Fruit fly (Drosophila melanogaster) whole organism, wandering third instar larva: ENCODE measurements around the gene CG32812.

Source experiments
- Abd-B ChIP-seq: fragments of >200 bp; optimal IDR thresholded peaks from 2 replicates; lab custom pipeline; 2017; ENCODE audit warnings: missing biosample characterization, missing genetic modification characterization
- Hnf4 ChIP-seq: fragments of 200-800 bp; sonication (Bioruptor generic); optimal IDR thresholded peaks from 2 replicates; lab custom pipeline; 2016; ENCODE audit warnings: missing biosample characterization, mild to moderate bottlenecking, missing genetic modification characterization
- Jra ChIP-seq: sonication (Bioruptor generic); optimal IDR thresholded peaks from 2 replicates; lab custom pipeline; 2016; ENCODE audit warnings: missing biosample characterization, missing genetic modification characterization
- OdsH ChIP-seq: fragments of 200-800 bp; sonication (Bioruptor generic); optimal IDR thresholded peaks from 2 replicates; lab custom pipeline; 2016; ENCODE audit warnings: missing biosample characterization, mild to moderate bottlenecking, missing genetic modification characterization
- Rel ChIP-seq, 2 experiments: fragments of 200-800 bp; sonication (Bioruptor generic) in 1 of 2; optimal IDR thresholded peaks; 2 replicates in 1 of 2; 3 replicates in 1 of 2; lab custom pipeline; 2016 to 2019; ENCODE audit warnings: mild to moderate bottlenecking in 2 of 2, missing biosample characterization in 2 of 2, missing genetic modification characterization in 2 of 2, moderate library complexity in 1 of 2
- ey ChIP-seq: fragments of 200-800 bp; sonication (Bioruptor generic); optimal IDR thresholded peaks from 2 replicates; lab custom pipeline; 2016; ENCODE audit warnings: missing biosample characterization, missing genetic modification characterization
- fru ChIP-seq: fragments of 200-800 bp; sonication (Bioruptor generic); optimal IDR thresholded peaks from 3 replicates; lab custom pipeline; 2016; ENCODE audit warnings: missing biosample characterization, mild to moderate bottlenecking, missing genetic modification characterization
- h ChIP-seq: fragments of 200-800 bp; sonication (Bioruptor generic); optimal IDR thresholded peaks from 3 replicates; lab custom pipeline; 2016; ENCODE audit warnings: missing biosample characterization, mild to moderate bottlenecking, missing genetic modification characterization
- pan ChIP-seq: fragments of >200 bp; optimal IDR thresholded peaks from 2 replicates; lab custom pipeline; 2017
- woc ChIP-seq: sonication (Bioruptor generic); optimal IDR thresholded peaks from 2 replicates; lab custom pipeline; 2016; ENCODE audit warnings: missing biosample characterization, mild to moderate bottlenecking, missing genetic modification characterization

- TF ChIP-seq fru (GFP tag; lab: Kevin White, UChicago) (no peak), OdsH (no peak), woc (GFP tag; lab: Kevin White, UChicago) (no peak), pan (lab: Kevin White, UChicago) (no peak), h (no peak), Abd-B (GFP tag; lab: Kevin White, UChicago) (no peak), Rel (GFP tag; optimal IDR thresholded peaks at IDR 0.05; lab: Kevin White, UChicago) (no peak), Rel (tag; optimal IDR thresholded peaks at IDR 0.05; lab: Kevin White, UChicago) (no peak), ey (GFP tag; lab: Kevin White, UChicago) (no peak), Jra (GFP tag; lab: Kevin White, UChicago) (no peak), Hnf4 (GFP tag; lab: Kevin White, UChicago) (no peak)
Observed at dm6 chrX:1286136-1286535, 954 bp upstream of the CG32812 start.
